Worm (Caenorhabditis elegans): ENCODE data around the gene Y51B9A.7.

Y51B9A.7 gene

ce11 chrII:9372991-9373390 lies 26.9 kb upstream of the Y51B9A.7 start, which contains the start of gene C06C3.4:
TSS of gene C06C3.4 (plus strand) at chrII:9373291.
- no peak for TF ChIP-seq fkh-8 (tag; optimal IDR thresholded peaks at IDR 0.05)
- TF ChIP-seq hlh-17 (GFP tag; optimal IDR thresholded peaks at IDR 0.05; ENCODE audit: borderline replicate concordance), result no peak
- no peak for TF ChIP-seq lin-15B (tag; optimal IDR thresholded peaks at IDR 0.05)
- no peak for TF ChIP-seq alr-1 (tag; optimal IDR thresholded peaks at IDR 0.05; ENCODE audit: borderline replicate concordance)
- no peak for TF ChIP-seq lin-39 (tag; optimal IDR thresholded peaks at IDR 0.05)
- no peak for TF ChIP-seq swsn-7 (tag; optimal IDR thresholded peaks at IDR 0.05)
- TF ChIP-seq lir-3 (tag; optimal IDR thresholded peaks at IDR 0.05; ENCODE audit: poor library complexity), result no peak
- TF ChIP-seq nhr-28 (tag; optimal IDR thresholded peaks at IDR 0.05), result no peak
- no peak for TF ChIP-seq zag-1 (tag; optimal IDR thresholded peaks at IDR 0.05)
- TF ChIP-seq ztf-11 (tag; optimal IDR thresholded peaks at IDR 0.05), result no peak
- no peak for TF ChIP-seq fkh-10 (GFP tag; optimal IDR thresholded peaks at IDR 0.05)
- TF ChIP-seq ceh-63 (GFP tag; optimal IDR thresholded peaks at IDR 0.05), result no peak

- TF ChIP-seq aha-1 (tag; optimal IDR thresholded peaks at IDR 0.05), result no peak
- TF ChIP-seq skn-1 (tag; optimal IDR thresholded peaks at IDR 0.05), result no peak
- TF ChIP-seq grh-1 (GFP tag; IDR thresholded peaks at IDR 0.05), result no peak
- no peak for TF ChIP-seq elt-3 (tag; optimal IDR thresholded peaks at IDR 0.05)
- no peak for TF ChIP-seq ceh-88 (GFP tag; IDR thresholded peaks at IDR 0.05)
- no peak for TF ChIP-seq dpl-1 (GFP tag; optimal IDR thresholded peaks at IDR 0.05)
- TF ChIP-seq lin-35 (GFP tag; optimal IDR thresholded peaks at IDR 0.05), result no peak
- no peak for TF ChIP-seq hpl-2 (GFP tag; optimal IDR thresholded peaks at IDR 0.05)
- no peak for TF ChIP-seq vab-15 (tag; optimal IDR thresholded peaks at IDR 0.05)
- TF ChIP-seq sup-37 (GFP tag; optimal IDR thresholded peaks at IDR 0.05), result no peak
- no peak for TF ChIP-seq lin-13 (GFP tag; optimal IDR thresholded peaks at IDR 0.05)
- no peak for TF ChIP-seq lir-3 (tag; optimal IDR thresholded peaks at IDR 0.05; ENCODE audit: poor library complexity)
- TF ChIP-seq blmp-1 (tag; optimal IDR thresholded peaks at IDR 0.05), result no peak
- no peak for TF ChIP-seq efl-3 (GFP tag; optimal IDR thresholded peaks at IDR 0.05)
- no peak for TF ChIP-seq lsy-2 (tag; optimal IDR thresholded peaks at IDR 0.05)
- TF ChIP-seq xbp-1 (tag; optimal IDR thresholded peaks at IDR 0.05), result no peak
- no peak for TF ChIP-seq nhr-77 (tag; optimal IDR thresholded peaks at IDR 0.05)
- TF ChIP-seq egl-13 (tag; optimal IDR thresholded peaks at IDR 0.05), result no peak
- no peak for TF ChIP-seq ceh-63 (GFP tag; optimal IDR thresholded peaks at IDR 0.05)
Observed at ce11 chrII:9374807-9375206, 25.0 kb upstream of the Y51B9A.7 start, which contains the start of gene C06C3.12. TSS of gene C06C3.12 (plus strand) at chrII:9375107.

- TF ChIP-seq ceh-90 (tag; optimal IDR thresholded peaks at IDR 0.05), result no peak
Observed at ce11 chrII:9377158-9377557, 22.7 kb upstream of the Y51B9A.7 start, which contains the start of gene C06C3.10. TSS of gene C06C3.10 (minus strand) at chrII:9377258.

- TF ChIP-seq elt-2 (tag; optimal IDR thresholded peaks at IDR 0.05) (peak; percentile 20), zag-1 (tag; optimal IDR thresholded peaks at IDR 0.05) (no peak)
Observed at ce11 chrII:9378174-9378573, 21.7 kb upstream of the Y51B9A.7 start.

- no peak for TF ChIP-seq nhr-20 (tag; optimal IDR thresholded peaks at IDR 0.05)
- TF ChIP-seq lsy-2 (tag; optimal IDR thresholded peaks at IDR 0.05), result no peak
- no peak for TF ChIP-seq swsn-7 (tag; optimal IDR thresholded peaks at IDR 0.05)
- TF ChIP-seq nhr-47 (tag; optimal IDR thresholded peaks at IDR 0.05), result no peak
- TF ChIP-seq elt-2 (tag; optimal IDR thresholded peaks at IDR 0.05), result no peak
- TF ChIP-seq fos-1 (tag; optimal IDR thresholded peaks at IDR 0.05), result no peak
- no peak for TF ChIP-seq aly-2 (tag; optimal IDR thresholded peaks at IDR 0.05)
- TF ChIP-seq irx-1 (tag; optimal IDR thresholded peaks at IDR 0.05), result no peak
- TF ChIP-seq aha-1 (tag; optimal IDR thresholded peaks at IDR 0.05), result no peak
- no peak for TF ChIP-seq zag-1 (tag; optimal IDR thresholded peaks at IDR 0.05)
- TF ChIP-seq egl-27 (tag; optimal IDR thresholded peaks at IDR 0.05), result no peak
Observed at ce11 chrII:9379796-9380195, 20.1 kb upstream of the Y51B9A.7 start, which contains the start of gene srh-48. TSS of gene srh-48 (plus strand) at chrII:9380096.

All from whole organism, L1 larva.